Worm (Caenorhabditis elegans): ENCODE results near the gene T13G4.4.
A peak's percentile ranks its signal among the peaks of the same experiment; 100 is the strongest.

The T13G4.4 gene

ce11 chrX:1218457-1218856 is 27.0 kb upstream of the T13G4.4 start:
- TF ChIP-seq mml-1 (tag; optimal IDR thresholded peaks at IDR 0.05) (no peak), nhr-43 (tag; optimal IDR thresholded peaks at IDR 0.05; ENCODE audit: poor library complexity, severe bottlenecking) (no peak), elt-3 (tag; optimal IDR thresholded peaks at IDR 0.05) (no peak), egl-5 (tag; optimal IDR thresholded peaks at IDR 0.05) (no peak), ceh-9 (tag; optimal IDR thresholded peaks at IDR 0.05) (no peak), ceh-16 (tag; optimal IDR thresholded peaks at IDR 0.05) (no peak), elt-1 (tag; optimal IDR thresholded peaks at IDR 0.05) (no peak), nhr-11 (tag; optimal IDR thresholded peaks at IDR 0.05) (no peak), egl-27 (tag; optimal IDR thresholded peaks at IDR 0.05) (no peak), pha-4 (tag; optimal IDR thresholded peaks at IDR 0.05) (no peak), ZK546.5 (tag; optimal IDR thresholded peaks at IDR 0.05) (no peak), skn-1 (tag; optimal IDR thresholded peaks at IDR 0.05) (no peak), lsy-12 (tag; optimal IDR thresholded peaks at IDR 0.05) (no peak), mdl-1 (tag; optimal IDR thresholded peaks at IDR 0.05) (no peak), unc-39 (tag; optimal IDR thresholded peaks at IDR 0.05) (no peak), pqm-1 (tag; optimal IDR thresholded peaks at IDR 0.05) (no peak), tbx-2 (tag; optimal IDR thresholded peaks at IDR 0.05) (no peak)

DNA sequence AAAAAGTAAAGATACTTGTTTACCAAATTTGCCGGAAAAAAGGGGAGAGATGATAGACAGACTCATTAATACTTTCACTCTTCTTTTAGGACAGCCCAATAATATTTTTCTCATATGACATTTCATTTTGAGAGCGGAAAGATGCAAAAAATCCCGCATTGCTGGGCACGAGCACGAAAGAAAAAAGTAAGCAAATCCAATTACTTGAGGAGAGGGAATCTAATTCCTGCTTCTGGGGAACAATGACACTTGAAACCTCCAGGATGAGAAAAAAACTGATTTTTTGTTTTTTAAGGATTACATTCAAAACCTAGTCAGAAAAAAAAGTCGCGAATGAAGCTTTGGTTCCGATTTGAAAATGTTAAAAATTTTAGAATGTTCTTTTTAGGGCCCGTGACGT is 25.4 kb upstream of the T13G4.4 start:
- TF ChIP-seq ama-1 (optimal IDR thresholded peaks at IDR 0.05) (no peak), fkh-10 (GFP tag; optimal IDR thresholded peaks at IDR 0.05) (peak; percentile 75)

DNA sequence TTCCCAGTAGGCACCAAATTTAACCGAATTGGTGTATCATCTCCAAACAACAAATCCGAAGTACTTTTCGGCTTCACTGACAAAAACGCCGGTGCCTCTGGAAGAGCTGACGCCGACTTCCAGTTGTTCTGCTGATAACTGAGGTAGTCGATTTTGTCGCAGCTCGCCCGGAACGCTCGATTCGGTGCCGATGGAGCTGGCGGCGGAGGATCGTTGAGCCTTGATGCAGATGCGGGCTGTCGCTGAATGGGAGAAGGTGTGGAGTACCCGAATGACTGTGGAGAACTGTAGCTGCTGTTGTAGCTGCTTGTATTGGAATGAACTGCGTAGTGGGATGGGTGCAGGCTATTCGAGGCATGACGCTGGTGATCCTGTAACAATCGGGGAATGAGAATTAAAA is 21.7 kb upstream of the T13G4.4 start:
- TF ChIP-seq elt-2 (tag; optimal IDR thresholded peaks at IDR 0.05) (no peak), nhr-23 (tag; optimal IDR thresholded peaks at IDR 0.05) (no peak), nfya-1 (tag; optimal IDR thresholded peaks at IDR 0.05; ENCODE audit: insufficient read depth) (no peak), fkh-2 (tag; optimal IDR thresholded peaks at IDR 0.05) (no peak), R02D3.7 (tag; optimal IDR thresholded peaks at IDR 0.05) (no peak), snpc-4 (tag; optimal IDR thresholded peaks at IDR 0.05) (no peak), ZK546.5 (tag; optimal IDR thresholded peaks at IDR 0.05) (no peak), nhr-67 (tag; optimal IDR thresholded peaks at IDR 0.05) (no peak), fos-1 (tag; optimal IDR thresholded peaks at IDR 0.05) (no peak), fkh-10 (GFP tag; optimal IDR thresholded peaks at IDR 0.05) (no peak)

- no peak for TF ChIP-seq zag-1 (tag; optimal IDR thresholded peaks at IDR 0.05)
- no peak for TF ChIP-seq elt-2 (tag; optimal IDR thresholded peaks at IDR 0.05)
- TF ChIP-seq nhr-11 (tag; optimal IDR thresholded peaks at IDR 0.05), result no peak
- no peak for TF ChIP-seq pha-4 (tag; optimal IDR thresholded peaks at IDR 0.05)
- no peak for TF ChIP-seq lin-15B (tag; optimal IDR thresholded peaks at IDR 0.05)
Measured at ce11 chrX:1209096-1209495, 17.6 kb upstream of the T13G4.4 start, which contains the start of gene C46H3.1. C46H3.1 (plus strand) TSS chrX:1209396.

- TF ChIP-seq sea-2 (GFP tag; optimal IDR thresholded peaks at IDR 0.05), result no peak
- TF ChIP-seq nhr-76 (tag; optimal IDR thresholded peaks at IDR 0.05), result no peak
- no peak for TF ChIP-seq nhr-67 (tag; optimal IDR thresholded peaks at IDR 0.05)
- TF ChIP-seq nhr-25 (tag; optimal IDR thresholded peaks at IDR 0.05), result no peak
- TF ChIP-seq eor-1 (tag; optimal IDR thresholded peaks at IDR 0.05), result no peak
- TF ChIP-seq ztf-11 (tag; optimal IDR thresholded peaks at IDR 0.05), result no peak
- TF ChIP-seq elt-3 (tag; optimal IDR thresholded peaks at IDR 0.05), result no peak
- no peak for TF ChIP-seq fos-1 (tag; optimal IDR thresholded peaks at IDR 0.05)
- no peak for TF ChIP-seq ceh-16 (tag; optimal IDR thresholded peaks at IDR 0.05)
- TF ChIP-seq pha-4 (tag; optimal IDR thresholded peaks at IDR 0.05), result no peak
- no peak for TF ChIP-seq snpc-4 (tag; optimal IDR thresholded peaks at IDR 0.05)
- no peak for TF ChIP-seq pqm-1 (tag; optimal IDR thresholded peaks at IDR 0.05)
- no peak for TF ChIP-seq nhr-77 (tag; optimal IDR thresholded peaks at IDR 0.05)
- TF ChIP-seq lin-15B (tag; optimal IDR thresholded peaks at IDR 0.05), result no peak
- TF ChIP-seq ceh-28 (tag; optimal IDR thresholded peaks at IDR 0.05), result no peak
- no peak for TF ChIP-seq nhr-237 (tag; optimal IDR thresholded peaks at IDR 0.05)
- TF ChIP-seq nhr-23 (tag; optimal IDR thresholded peaks at IDR 0.05), result no peak
- no peak for TF ChIP-seq lsy-12 (tag; optimal IDR thresholded peaks at IDR 0.05)
Measured at ce11 chrX:1207915-1208314, 16.4 kb upstream of the T13G4.4 start.
